ENCODE assay signal across 4 fruit fly cellular contexts in genomic region chr2L:8148514-8149085, dm6.
TF ChIP-seq lines count a peak whose summit lies in the region.

No protein-coding gene starts in this region.

- no peak for TF ChIP-seq CTCF in whole organism, embryonic (GFP tag; optimal IDR thresholded peaks at IDR 0.05; lab: Kevin White, UChicago)

TF ChIP-seq in whole organism, embryonic, 481 proteins besides CTCF, POLR2A, EP300 and RAD21 (continues in another document):
- TF ChIP-seq Dbx (GFP tag; IDR thresholded peaks at IDR 0.05; lab: Robert Waterston, UW) (no peak; the same call in 2 of the 3 replicates), nau (GFP tag; optimal IDR thresholded peaks at IDR 0.05; lab: Kevin White, UChicago) (no peak), CG12769 (tag; optimal IDR thresholded peaks at IDR 0.05; lab: Kevin White, UChicago) (peak; percentile 27), z (GFP tag; IDR thresholded peaks at IDR 0.05; lab: Robert Waterston, UW) (peak; percentile 92), CG2199 (GFP tag; IDR thresholded peaks at IDR 0.05; lab: Robert Waterston, UW) (0 out of 3 replicates have a peak, but pooled peaks have one; percentile 42), oc (tag; optimal IDR thresholded peaks at IDR 0.05; lab: Kevin White, UChicago) (peak; percentile 29), fru (optimal IDR thresholded peaks at IDR 0.05; lab: Kevin White, UChicago) (no peak), D19A (tag; optimal IDR thresholded peaks at IDR 0.05; lab: Kevin White, UChicago) (no peak), Med (GFP tag; lab: Kevin White, UChicago) (peak; percentile 77), Deaf1 (tag; optimal IDR thresholded peaks at IDR 0.05; lab: Kevin White, UChicago) (peak; percentile 74), CG10565 (GFP tag; optimal IDR thresholded peaks at IDR 0.05; lab: Kevin White, UChicago) (no peak), CG12104 (GFP tag; optimal IDR thresholded peaks at IDR 0.05; lab: Kevin White, UChicago) (no peak), CG11456 (GFP tag; IDR thresholded peaks at IDR 0.05; lab: Robert Waterston, UW) (no peak), vvl (GFP tag; IDR thresholded peaks at IDR 0.05; lab: Robert Waterston, UW) (peak; percentile 49; the same call in 1 of the 2 replicates), unc-4 (GFP tag; IDR thresholded peaks at IDR 0.05; lab: Robert Waterston, UW; ENCODE audit: partially characterized antibody) (0 out of 2 replicates have a peak, but pooled peaks have one; percentile 37), Fer1 (GFP tag; optimal IDR thresholded peaks at IDR 0.05; lab: Kevin White, UChicago) (peak; percentile 18), Nf-YC (tag; optimal IDR thresholded peaks at IDR 0.05; lab: Kevin White, UChicago) (no peak), CG5180 (GFP tag; optimal IDR thresholded peaks at IDR 0.05; lab: Kevin White, UChicago) (peak; percentile 90), sqz (GFP tag; optimal IDR thresholded peaks at IDR 0.05; lab: Kevin White, UChicago) (no peak), CG8944 (GFP tag; optimal IDR thresholded peaks at IDR 0.05; lab: Kevin White, UChicago) (no peak), CG12071 (GFP tag; optimal IDR thresholded peaks at IDR 0.05; lab: Kevin White, UChicago) (peak; percentile 36)

TF ChIP-seq in whole organism, prepupa, 60 proteins besides CTCF, POLR2A, EP300 and RAD21:
- no peak for TF ChIP-seq CG6808 (GFP tag; optimal IDR thresholded peaks at IDR 0.05; lab: Kevin White, UChicago)
- no peak for TF ChIP-seq Smox (GFP tag; optimal IDR thresholded peaks at IDR 0.05; lab: Kevin White, UChicago)
- no peak for TF ChIP-seq acj6 (GFP tag; optimal IDR thresholded peaks at IDR 0.05; lab: Kevin White, UChicago)
- no peak for TF ChIP-seq fkh (GFP tag; optimal IDR thresholded peaks at IDR 0.05; lab: Kevin White, UChicago)
- TF ChIP-seq CG10631 (GFP tag; optimal IDR thresholded peaks at IDR 0.05; lab: Kevin White, UChicago): no peak
- TF ChIP-seq CG3919 (GFP tag; optimal IDR thresholded peaks at IDR 0.05; lab: Kevin White, UChicago): no peak
- no peak for TF ChIP-seq Lpt (GFP tag; optimal IDR thresholded peaks at IDR 0.05; lab: Kevin White, UChicago)
- TF ChIP-seq CG10669 (GFP tag; optimal IDR thresholded peaks at IDR 0.05; lab: Kevin White, UChicago): no peak
- no peak for TF ChIP-seq Gug (GFP tag; IDR thresholded peaks at IDR 0.05; lab: Robert Waterston, UW)
- no peak for TF ChIP-seq CG8632 (GFP tag; optimal IDR thresholded peaks at IDR 0.05; lab: Kevin White, UChicago)
- peak; percentile 39 for TF ChIP-seq CG9139 (GFP tag; optimal IDR thresholded peaks at IDR 0.05; lab: Kevin White, UChicago)
- TF ChIP-seq net (GFP tag; optimal IDR thresholded peaks at IDR 0.05; lab: Kevin White, UChicago): peak; percentile 29
- peak; percentile 40 for TF ChIP-seq CG6854 (GFP tag; optimal IDR thresholded peaks at IDR 0.05; lab: Kevin White, UChicago)
- peak; percentile 91 for TF ChIP-seq Blimp-1 (GFP tag; optimal IDR thresholded peaks at IDR 0.05; lab: Kevin White, UChicago)
- TF ChIP-seq CG15336 (GFP tag; IDR thresholded peaks at IDR 0.05; lab: Robert Waterston, UW): peak; percentile 8; the same call in 1 of the 2 replicates
- peak; percentile 17 for TF ChIP-seq dsx (GFP tag; optimal IDR thresholded peaks at IDR 0.05; lab: Kevin White, UChicago; ENCODE audit: poor library complexity, severe bottlenecking)
- no peak for TF ChIP-seq spab (GFP tag; optimal IDR thresholded peaks at IDR 0.05; lab: Kevin White, UChicago)
- peak; percentile 44 to 59 for TF ChIP-seq ss (GFP tag; optimal IDR thresholded peaks at IDR 0.05; lab: Kevin White, UChicago)
- TF ChIP-seq CG6163 (GFP tag; IDR thresholded peaks at IDR 0.05; lab: Robert Waterston, UW): peak; percentile 48; the same call in 2 of the 3 replicates
- no peak for TF ChIP-seq svp (GFP tag; lab: Kevin White, UChicago)
- peak; percentile 29 for TF ChIP-seq Eip78C (GFP tag; lab: Kevin White, UChicago)
- peak; percentile 36 for TF ChIP-seq vri (GFP tag; optimal IDR thresholded peaks at IDR 0.05; lab: Kevin White, UChicago)
- TF ChIP-seq esn (GFP tag; optimal IDR thresholded peaks at IDR 0.05; lab: Kevin White, UChicago): no peak
- TF ChIP-seq CG4318 (GFP tag; optimal IDR thresholded peaks at IDR 0.05; lab: Kevin White, UChicago): no peak
- no peak for TF ChIP-seq Sox15 (GFP tag; optimal IDR thresholded peaks at IDR 0.05; lab: Kevin White, UChicago)

TF ChIP-seq in whole organism, pupa, 21 proteins besides CTCF, POLR2A, EP300 and RAD21:
- TF ChIP-seq CG34367 (tag; optimal IDR thresholded peaks at IDR 0.05; lab: Kevin White, UChicago): no peak
- TF ChIP-seq CG32121 (GFP tag; IDR thresholded peaks at IDR 0.05; lab: Robert Waterston, UW): no peak
- peak; percentile 18 for TF ChIP-seq Pif1A (GFP tag; optimal IDR thresholded peaks at IDR 0.05; lab: Kevin White, UChicago)
- no peak for TF ChIP-seq CG17806 (tag; optimal IDR thresholded peaks at IDR 0.05; lab: Kevin White, UChicago)
- TF ChIP-seq CG14655 (GFP tag; optimal IDR thresholded peaks at IDR 0.05; lab: Kevin White, UChicago): peak; percentile 21
- no peak for TF ChIP-seq CG8301 (tag; optimal IDR thresholded peaks at IDR 0.05; lab: Kevin White, UChicago)
- TF ChIP-seq EcR (GFP tag; optimal IDR thresholded peaks at IDR 0.05; lab: Kevin White, UChicago): peak; percentile 39
- no peak for TF ChIP-seq CG4496 (GFP tag; IDR thresholded peaks at IDR 0.05; lab: Robert Waterston, UW)

TF ChIP-seq in whole organism, wandering third instar larva, 38 proteins besides CTCF, POLR2A, EP300 and RAD21:
- TF ChIP-seq Sp1 (GFP tag; optimal IDR thresholded peaks at IDR 0.05; lab: Kevin White, UChicago) (peak; percentile 6), h (GFP tag; optimal IDR thresholded peaks at IDR 0.05; lab: Kevin White, UChicago) (peak; percentile 5), rgr (GFP tag; optimal IDR thresholded peaks at IDR 0.05; lab: Kevin White, UChicago) (peak; percentile 26), dl (GFP tag; optimal IDR thresholded peaks at IDR 0.05; lab: Kevin White, UChicago; ENCODE audit: insufficient read depth in 1 of 2, partially characterized antibody in 2 of 2) (no peak)

Comparison
In these comparisons a context has a peak if more than half of its experiments do, and no peak if none do; other contexts are left out.
1. Of the 7 proteins assayed by ChIP-seq in both whole organism, embryonic and whole organism, prepupa: peak only in whole organism, embryonic: none; only in whole organism, prepupa: CG6854; in both: Blimp-1; in neither: 5.